Worm (Caenorhabditis elegans): ENCODE measurements around the gene col-117.

Gene col-117

DNA sequence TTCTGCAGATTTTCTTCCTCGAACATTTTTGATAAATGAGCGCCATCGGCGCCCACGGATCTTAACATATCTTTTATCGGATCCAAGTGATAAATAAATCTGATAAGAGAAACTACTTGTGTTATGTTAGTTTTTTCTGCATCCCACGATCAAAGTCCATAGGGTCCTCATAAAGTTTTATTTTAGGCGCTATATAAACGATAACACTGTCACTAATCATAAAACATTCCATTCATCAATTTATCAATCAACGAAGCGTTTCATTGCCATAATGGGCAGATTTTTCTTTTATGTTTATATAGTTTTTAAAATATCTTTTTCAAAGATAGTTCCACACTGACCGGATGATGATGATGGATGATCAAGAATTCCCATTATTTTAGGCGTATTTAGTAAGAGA lies 40.7 kb upstream of the col-117 start:
- TF ChIP-seq nhr-11 (tag; optimal IDR thresholded peaks at IDR 0.05) (no peak), ceh-45 (GFP tag; IDR thresholded peaks at IDR 0.05) (no peak), unc-55 (GFP tag; optimal IDR thresholded peaks at IDR 0.05) (no peak), pha-4 (tag; optimal IDR thresholded peaks at IDR 0.05) (no peak), zip-5 (tag; optimal IDR thresholded peaks at IDR 0.05) (no peak), unc-3 (GFP tag; conservative IDR thresholded peaks at IDR 0.05) (no peak), unc-3 (tag; optimal IDR thresholded peaks at IDR 0.05) (no peak), dve-1 (tag; optimal IDR thresholded peaks at IDR 0.05) (no peak), ceh-31 (tag; optimal IDR thresholded peaks at IDR 0.05) (no peak), elt-4 (tag; optimal IDR thresholded peaks at IDR 0.05) (no peak), rnt-1 (tag; optimal IDR thresholded peaks at IDR 0.05) (no peak)

DNA sequence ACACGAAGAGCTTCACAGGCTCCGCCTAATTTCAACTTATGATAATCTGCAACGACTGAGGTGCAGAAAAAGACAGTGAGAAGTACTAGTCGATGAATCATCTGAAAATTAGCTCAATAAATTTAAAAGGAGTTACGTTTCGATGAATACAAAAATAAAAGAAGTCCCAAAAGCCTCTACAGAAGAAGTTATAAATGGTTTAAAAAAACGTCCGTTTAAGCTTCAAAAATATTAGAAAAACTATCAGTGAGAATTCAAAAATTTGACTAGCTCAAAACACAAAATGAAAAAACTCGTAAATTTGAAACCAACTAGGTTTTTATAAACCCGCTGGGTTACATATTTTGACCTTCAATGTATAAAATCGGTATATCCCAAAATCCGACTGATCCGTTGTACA lies 32.0 kb upstream of the col-117 start, which contains the start of gene T11B7.5:
Gene T11B7.5, minus strand, starts transcription at position 101 of the 400 bp plus-strand sequence.
- TF ChIP-seq tbx-7 (tag; optimal IDR thresholded peaks at IDR 0.05) (no peak), mec-3 (tag; optimal IDR thresholded peaks at IDR 0.05; ENCODE audit: borderline replicate concordance) (no peak), ztf-16 (tag; optimal IDR thresholded peaks at IDR 0.05) (no peak), ceh-48 (tag; optimal IDR thresholded peaks at IDR 0.05) (no peak), ref-2 (tag; optimal IDR thresholded peaks at IDR 0.05) (no peak), T23F11.4 (GFP tag; optimal IDR thresholded peaks at IDR 0.05) (no peak), C38D4.7 (GFP tag; optimal IDR thresholded peaks at IDR 0.05) (no peak), odd-2 (tag; optimal IDR thresholded peaks at IDR 0.05) (no peak)

DNA sequence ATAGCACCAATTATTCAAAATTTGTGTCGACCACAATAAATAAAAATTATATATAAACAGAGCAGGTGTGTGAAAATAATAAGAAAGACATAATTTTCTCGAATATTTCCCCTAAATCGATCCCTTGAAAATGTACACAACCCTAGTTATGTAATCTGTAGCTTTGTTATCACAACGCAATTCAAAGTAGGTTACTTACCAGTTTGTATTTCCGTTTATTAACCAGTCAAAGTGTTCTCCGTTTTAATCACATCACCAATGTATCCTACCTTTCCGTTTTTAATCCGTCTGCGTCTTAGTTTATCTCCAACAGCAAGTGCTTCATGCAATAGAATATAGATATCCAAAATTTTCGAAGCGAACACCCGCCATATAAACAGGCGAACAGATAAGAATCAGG lies 29.3 kb upstream of the col-117 start:
- TF ChIP-seq ztf-16 (tag; optimal IDR thresholded peaks at IDR 0.05), result no peak
- TF ChIP-seq T23F11.4 (GFP tag; optimal IDR thresholded peaks at IDR 0.05), result no peak
- TF ChIP-seq fax-1 (tag; optimal IDR thresholded peaks at IDR 0.05), result no peak
- no peak for TF ChIP-seq ceh-9 (tag; optimal IDR thresholded peaks at IDR 0.05)
- TF ChIP-seq C08G9.2 (tag; optimal IDR thresholded peaks at IDR 0.05), result no peak
- no peak for TF ChIP-seq eyg-1 (tag; optimal IDR thresholded peaks at IDR 0.05)
- TF ChIP-seq tbx-7 (tag; optimal IDR thresholded peaks at IDR 0.05), result no peak
- TF ChIP-seq ceh-24 (tag; optimal IDR thresholded peaks at IDR 0.05), result no peak
- TF ChIP-seq gmeb-2 (tag; optimal IDR thresholded peaks at IDR 0.05), result no peak
- no peak for TF ChIP-seq ceh-48 (tag; optimal IDR thresholded peaks at IDR 0.05)
- no peak for TF ChIP-seq npax-4 (tag; optimal IDR thresholded peaks at IDR 0.05)

DNA sequence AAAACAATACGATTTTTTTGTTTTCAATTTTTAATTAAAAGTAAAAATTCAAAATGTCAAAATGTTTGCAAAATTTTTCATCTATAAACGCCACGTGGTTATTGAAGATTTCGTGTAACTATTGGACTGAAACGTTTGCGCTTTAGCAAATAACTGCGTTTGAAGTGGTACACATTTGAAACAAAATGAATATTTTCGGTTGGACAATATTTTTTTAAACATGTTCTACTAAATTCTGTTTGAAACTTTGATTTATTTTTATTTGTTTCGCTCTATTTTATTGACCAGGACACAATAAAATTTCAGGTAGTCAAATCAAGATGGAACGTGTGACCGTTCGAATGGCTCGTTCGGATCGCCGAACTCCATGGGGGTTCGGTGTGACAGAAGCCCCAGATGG lies 28.2 kb upstream of the col-117 start, which contains the start of gene alp-1:
Gene alp-1, plus strand, starts transcription at position 301 of the 400 bp plus-strand sequence.
- TF ChIP-seq elt-2 (tag; optimal IDR thresholded peaks at IDR 0.05) (no peak), ceh-48 (tag; optimal IDR thresholded peaks at IDR 0.05) (no peak)

DNA sequence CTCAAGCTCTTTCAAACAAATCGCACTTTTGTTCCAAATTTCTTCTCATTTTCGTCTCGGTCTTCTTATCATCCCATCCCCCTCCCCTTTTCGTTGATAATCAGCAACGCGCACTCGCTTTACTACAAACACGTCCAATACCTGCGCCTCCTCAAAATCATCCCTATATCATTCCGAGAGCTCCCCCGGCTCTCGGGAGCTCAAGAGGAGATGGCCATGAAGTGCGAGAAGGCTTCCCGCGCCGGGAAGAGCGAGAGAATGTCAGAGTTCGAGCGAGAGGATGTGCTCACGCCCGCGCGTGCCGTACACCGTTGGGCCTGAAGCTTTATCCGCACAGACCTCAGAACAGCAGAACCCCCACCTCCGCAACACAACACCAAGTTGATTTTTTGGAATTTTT lies 26.8 kb upstream of the col-117 start:
- TF ChIP-seq nhr-232 (tag; optimal IDR thresholded peaks at IDR 0.05), result no peak
- TF ChIP-seq odd-2 (tag; optimal IDR thresholded peaks at IDR 0.05), result no peak
- TF ChIP-seq ceh-24 (tag; optimal IDR thresholded peaks at IDR 0.05), result no peak
- TF ChIP-seq ceh-48 (tag; optimal IDR thresholded peaks at IDR 0.05), result no peak
- peak; percentile 5 for TF ChIP-seq rnt-1 (tag; optimal IDR thresholded peaks at IDR 0.05)
- peak; percentile 24 for TF ChIP-seq tbx-2 (tag; optimal IDR thresholded peaks at IDR 0.05)
- peak; percentile 75 for TF ChIP-seq ceh-18 (tag; optimal IDR thresholded peaks at IDR 0.05)

DNA sequence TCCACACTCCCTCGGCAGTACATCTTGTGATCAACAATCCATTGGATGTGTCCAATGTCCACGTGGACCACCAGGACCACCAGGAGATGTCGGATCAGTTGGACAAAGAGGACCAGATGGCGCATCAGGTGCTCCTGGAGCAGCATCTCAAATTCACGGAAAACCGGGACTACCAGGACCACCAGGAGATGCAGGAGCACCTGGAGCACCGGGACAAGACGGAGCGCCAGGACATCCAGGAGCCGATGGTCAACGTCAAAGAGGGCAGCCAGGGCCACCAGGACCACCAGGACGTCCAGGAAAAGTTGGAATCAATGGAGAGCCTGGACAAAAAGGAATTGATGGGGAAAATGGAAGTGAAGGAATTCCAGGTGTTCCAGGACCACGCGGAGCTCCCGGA lies 25.0 kb upstream of the col-117 start:
- TF ChIP-seq K09A11.1 (tag; optimal IDR thresholded peaks at IDR 0.05; ENCODE audit: insufficient read depth), result no peak
- no peak for TF ChIP-seq unc-42 (tag; optimal IDR thresholded peaks at IDR 0.05)

Data from whole organism, late embryonic.